Fruit fly (Drosophila melanogaster): ENCODE measurements around the gene CG44329.

Gene CG44329

dm6 chrX:5763443-5764000 is 49.3 kb downstream of the CG44329 start:
- TF ChIP-seq OdsH (GFP tag; optimal IDR thresholded peaks at IDR 0.05): no peak
- TF ChIP-seq Rel (GFP tag; optimal IDR thresholded peaks at IDR 0.05): no peak
- peak; percentile 98 for TF ChIP-seq Rel (tag; optimal IDR thresholded peaks at IDR 0.05)

All from whole organism, wandering third instar larva.